Worm (Caenorhabditis elegans): ENCODE measurements around the gene F13H8.3.

- TF ChIP-seq mab-5 (tag; optimal IDR thresholded peaks at IDR 0.05) (no peak), lsy-2 (tag; optimal IDR thresholded peaks at IDR 0.05) (no peak), nhr-12 (tag; optimal IDR thresholded peaks at IDR 0.05) (no peak), ztf-11 (tag; optimal IDR thresholded peaks at IDR 0.05) (no peak), mep-1 (tag; optimal IDR thresholded peaks at IDR 0.05) (no peak), bed-3 (GFP tag; optimal IDR thresholded peaks at IDR 0.05) (no peak)
Observed at ce11 chrII:6256024-6256423, 7.8 kb upstream of the F13H8.3 start, which contains the start of gene F13H8.5.

Measured in whole organism, mixed stage, embryonic.